Fruit fly (Drosophila melanogaster) whole organism, embryonic: ENCODE results near the gene RpS28b.

Experiments
- Bteb2 ChIP-seq: fragments of 200-800 bp; sonication (Bioruptor generic); optimal IDR thresholded peaks from 2 replicates; lab custom pipeline; 2016; ENCODE audit warnings: missing biosample characterization, missing genetic modification characterization
- CG11695 ChIP-seq: fragments of 200-800 bp; sonication (Bioruptor generic); IDR thresholded peaks from 3 replicates; pipeline ENCODE4 v1.3.6; 2022; ENCODE audit warnings: missing biosample characterization, missing genetic modification characterization
- CG12942 ChIP-seq: fragments of 200-800 bp; sonication (Bioruptor generic); optimal IDR thresholded peaks from 3 replicates; lab custom pipeline; 2016; ENCODE audit warnings: missing biosample characterization, missing genetic modification characterization
- CG13296 ChIP-seq: fragments of 200-800 bp; sonication (Bioruptor generic); optimal IDR thresholded peaks from 3 replicates; lab custom pipeline; 2018; ENCODE audit warnings: missing biosample characterization, mild to moderate bottlenecking, missing genetic modification characterization
- CG15479 ChIP-seq: fragments of 200-800 bp; sonication (Bioruptor generic); optimal IDR thresholded peaks from 3 replicates; lab custom pipeline; 2019; ENCODE audit warnings: missing biosample characterization, mild to moderate bottlenecking, missing genetic modification characterization, moderate library complexity
- CG16815 ChIP-seq: fragments of 200-800 bp; sonication (Bioruptor generic); optimal IDR thresholded peaks from 3 replicates; lab custom pipeline; 2017; ENCODE audit warnings: missing biosample characterization, mild to moderate bottlenecking, missing genetic modification characterization
- CG17568 ChIP-seq: fragments of 200-800 bp; sonication (Bioruptor generic); optimal IDR thresholded peaks from 2 replicates; lab custom pipeline; 2018; ENCODE audit warnings: missing biosample characterization, mild to moderate bottlenecking, missing genetic modification characterization, moderate library complexity
- CG18599 ChIP-seq: fragments of 200-800 bp; sonication (Bioruptor generic); optimal IDR thresholded peaks from 3 replicates; lab custom pipeline; 2017; ENCODE audit warnings: missing biosample characterization, missing genetic modification characterization, mild to moderate bottlenecking, moderate library complexity, missing genetic modification reagents
- CG2202 ChIP-seq: fragments of 200-800 bp; sonication (Bioruptor generic); optimal IDR thresholded peaks from 2 replicates; lab custom pipeline; 2018; ENCODE audit warnings: missing biosample characterization, mild to moderate bottlenecking, missing genetic modification characterization
- CG2678 ChIP-seq: fragments of 200-800 bp; sonication (Bioruptor generic); optimal IDR thresholded peaks from 3 replicates; lab custom pipeline; 2019; ENCODE audit warnings: missing biosample characterization, mild to moderate bottlenecking, missing genetic modification characterization, moderate library complexity
- CG2875 ChIP-seq: fragments of 200-800 bp; sonication (Bioruptor generic); optimal IDR thresholded peaks from 2 replicates; lab custom pipeline; 2017; ENCODE audit warnings: missing biosample characterization, mild to moderate bottlenecking, missing genetic modification characterization, missing genetic modification reagents
- CG4282 ChIP-seq: fragments of 200-800 bp; sonication (Bioruptor generic); optimal IDR thresholded peaks from 2 replicates; lab custom pipeline; 2016; ENCODE audit warnings: missing biosample characterization, missing genetic modification characterization
- CG4360 ChIP-seq: fragments of 200-800 bp; sonication (Bioruptor generic); IDR thresholded peaks from 2 replicates; pipeline ENCODE4 v1.3.6; 2022; ENCODE audit warnings: missing biosample characterization, missing genetic modification characterization
- CG4404 ChIP-seq: fragments of 200-800 bp; sonication (Bioruptor generic); IDR thresholded peaks from 2 replicates; pipeline ENCODE4 v1.3.6; 2022; ENCODE audit warnings: missing biosample characterization, missing genetic modification characterization
- CG4424 ChIP-seq: fragments of 200-800 bp; sonication (Bioruptor generic); optimal IDR thresholded peaks from 3 replicates; lab custom pipeline; 2016; ENCODE audit warnings: missing biosample characterization, missing genetic modification characterization
- CG4730 ChIP-seq: fragments of 200-800 bp; sonication (Bioruptor generic); IDR thresholded peaks from 2 replicates; pipeline ENCODE4 v1.3.6; 2022; ENCODE audit warnings: missing biosample characterization, missing genetic modification characterization
- CG4854 ChIP-seq: fragments of 200-800 bp; sonication (Bioruptor generic); optimal IDR thresholded peaks from 2 replicates; lab custom pipeline; 2016; ENCODE audit warnings: missing biosample characterization, missing genetic modification characterization, inconsistent platforms
- CG6683 ChIP-seq: fragments of 200-800 bp; sonication (Bioruptor generic); optimal IDR thresholded peaks from 2 replicates; lab custom pipeline; 2017; ENCODE audit warnings: missing biosample characterization, mild to moderate bottlenecking, missing genetic modification characterization, missing genetic modification reagents
- CoRest ChIP-seq: fragments of 200-800 bp; sonication (Bioruptor generic); optimal IDR thresholded peaks from 3 replicates; lab custom pipeline; 2018; ENCODE audit warnings: missing biosample characterization, mild to moderate bottlenecking, missing genetic modification characterization, moderate library complexity
- Drgx ChIP-seq: fragments of 200-800 bp; sonication (Bioruptor generic); IDR thresholded peaks from 2 replicates; pipeline ENCODE4 v1.3.6; 2022; ENCODE audit warnings: missing biosample characterization, missing genetic modification characterization
- Ets97D ChIP-seq: fragments of 200-800 bp; sonication (Bioruptor generic); optimal IDR thresholded peaks from 3 replicates; lab custom pipeline; 2016; ENCODE audit warnings: missing biosample characterization, missing genetic modification characterization
- Hey ChIP-seq: fragments of 200-800 bp; sonication (Bioruptor generic); optimal IDR thresholded peaks from 3 replicates; lab custom pipeline; 2018; ENCODE audit warnings: missing biosample characterization, mild to moderate bottlenecking, missing genetic modification characterization
- Hmr ChIP-seq: fragments of 200-800 bp; sonication (Bioruptor generic); optimal IDR thresholded peaks from 3 replicates; lab custom pipeline; 2017; ENCODE audit warnings: mild to moderate bottlenecking, missing biosample characterization, missing genetic modification reagents, missing genetic modification characterization
- NfI ChIP-seq: fragments of 200-800 bp; sonication (Bioruptor generic); optimal IDR thresholded peaks from 3 replicates; lab custom pipeline; 2018; ENCODE audit warnings: missing biosample characterization, mild to moderate bottlenecking, missing genetic modification characterization, moderate library complexity
- Scr ChIP-seq: fragments of 200-800 bp; sonication (Bioruptor generic); IDR thresholded peaks from 2 replicates; pipeline ENCODE4 v1.3.6; 2022; ENCODE audit warnings: missing biosample characterization, missing genetic modification characterization; ENCODE audit not compliant: partially characterized antibody
- Side ChIP-seq: fragments of 200-800 bp; sonication (Bioruptor generic); optimal IDR thresholded peaks from 2 replicates; lab custom pipeline; 2016; ENCODE audit warnings: missing biosample characterization, missing genetic modification characterization
- br ChIP-seq: fragments of >200 bp; optimal IDR thresholded peaks from 2 replicates; lab custom pipeline; 2017
- bsh ChIP-seq, 2 experiments: fragments of 200-800 bp; sonication (Bioruptor generic); optimal IDR thresholded peaks; 2 replicates each; lab custom pipeline; 2017 to 2018; ENCODE audit warnings: mild to moderate bottlenecking in 2 of 2, missing biosample characterization in 2 of 2, missing genetic modification characterization in 2 of 2, moderate library complexity in 1 of 2
- btn ChIP-seq: fragments of 200-800 bp; sonication (Bioruptor generic); optimal IDR thresholded peaks from 2 replicates; lab custom pipeline; 2016; ENCODE audit warnings: missing biosample characterization, missing genetic modification characterization
- ci ChIP-seq: fragments of 200-800 bp; sonication (Bioruptor generic); IDR thresholded peaks from 3 replicates; pipeline ENCODE4 v1.3.6; 2022; ENCODE audit warnings: missing biosample characterization, missing genetic modification characterization
- crc ChIP-seq: fragments of 200-800 bp; sonication (Bioruptor generic); optimal IDR thresholded peaks from 2 replicates; lab custom pipeline; 2016; ENCODE audit warnings: missing biosample characterization, missing genetic modification characterization
- dan ChIP-seq: fragments of 200-800 bp; sonication (Bioruptor generic); IDR thresholded peaks from 2 replicates; pipeline ENCODE4 v1.3.6; 2022; ENCODE audit warnings: missing biosample characterization, missing genetic modification characterization
- dati ChIP-seq: fragments of 200-800 bp; sonication (Bioruptor generic); IDR thresholded peaks from 2 replicates; pipeline ENCODE4 v1.3.6; 2022; ENCODE audit warnings: missing biosample characterization, missing genetic modification characterization
- dmrt11E ChIP-seq: fragments of 200-800 bp; sonication (Bioruptor generic); optimal IDR thresholded peaks from 3 replicates; lab custom pipeline; 2018; ENCODE audit warnings: missing biosample characterization, mild to moderate bottlenecking, missing genetic modification characterization, moderate library complexity
- exex ChIP-seq: fragments of 200-800 bp; sonication (Bioruptor generic); optimal IDR thresholded peaks from 4 replicates; lab custom pipeline; 2018; ENCODE audit warnings: missing biosample characterization, mild to moderate bottlenecking, missing genetic modification characterization, moderate library complexity
- fru ChIP-seq: fragments of >200 bp; optimal IDR thresholded peaks from 2 replicates; lab custom pipeline; 2017
- gem ChIP-seq: fragments of 200-800 bp; sonication (Bioruptor generic); optimal IDR thresholded peaks from 2 replicates; lab custom pipeline; 2019; ENCODE audit warnings: missing biosample characterization, mild to moderate bottlenecking, missing genetic modification characterization, moderate library complexity
- gsb-n ChIP-seq: fragments of 200-800 bp; sonication (Bioruptor generic); optimal IDR thresholded peaks from 3 replicates; lab custom pipeline; 2018; ENCODE audit warnings: missing biosample characterization, mild to moderate bottlenecking, missing genetic modification characterization
- kay ChIP-seq: fragments of 200-800 bp; sonication (Bioruptor generic); optimal IDR thresholded peaks from 2 replicates; lab custom pipeline; 2016; ENCODE audit warnings: missing biosample characterization, missing genetic modification characterization
- lmd ChIP-seq: fragments of 200-800 bp; sonication (Bioruptor generic); IDR thresholded peaks from 2 replicates; pipeline ENCODE4 v1.3.6; 2022; ENCODE audit warnings: missing biosample characterization, missing genetic modification characterization
- odd ChIP-seq: fragments of 200-800 bp; sonication (Bioruptor generic); optimal IDR thresholded peaks from 2 replicates; lab custom pipeline; 2017; ENCODE audit warnings: missing biosample characterization, mild to moderate bottlenecking, missing genetic modification characterization
- pb ChIP-seq: fragments of 200-800 bp; sonication (Bioruptor generic); optimal IDR thresholded peaks from 3 replicates; lab custom pipeline; 2016; ENCODE audit warnings: missing biosample characterization, missing genetic modification characterization
- pita ChIP-seq: fragments of 200-800 bp; sonication (Bioruptor generic); optimal IDR thresholded peaks from 2 replicates; lab custom pipeline; 2017; ENCODE audit warnings: missing biosample characterization, mild to moderate bottlenecking, missing genetic modification characterization
- sna ChIP-seq: fragments of 200-800 bp; sonication (Bioruptor generic); IDR thresholded peaks from 2 replicates; pipeline ENCODE4 v1.3.6; 2022; ENCODE audit warnings: missing biosample characterization, missing genetic modification characterization; ENCODE audit not compliant: partially characterized antibody
- so ChIP-seq: fragments of 200-800 bp; sonication (Bioruptor generic); IDR thresholded peaks from 3 replicates; pipeline ENCODE4 v1.3.6; 2022; ENCODE audit warnings: missing biosample characterization, missing genetic modification characterization
- tup ChIP-seq: fragments of 200-800 bp; sonication (Bioruptor generic); optimal IDR thresholded peaks from 2 replicates; lab custom pipeline; 2016; ENCODE audit warnings: missing biosample characterization, mild to moderate bottlenecking, missing genetic modification characterization, moderate library complexity
- twi ChIP-seq: fragments of 200-800 bp; optimal IDR thresholded peaks from 2 replicates; lab custom pipeline; 2019; ENCODE audit warnings: missing biosample characterization, mild to moderate bottlenecking, missing genetic modification characterization, moderate library complexity
- wdn ChIP-seq: fragments of 200-800 bp; sonication (Bioruptor generic); IDR thresholded peaks from 2 replicates; pipeline ENCODE4 v1.3.6; 2022; ENCODE audit warnings: missing biosample characterization, missing genetic modification characterization

The RpS28b gene

DNA sequence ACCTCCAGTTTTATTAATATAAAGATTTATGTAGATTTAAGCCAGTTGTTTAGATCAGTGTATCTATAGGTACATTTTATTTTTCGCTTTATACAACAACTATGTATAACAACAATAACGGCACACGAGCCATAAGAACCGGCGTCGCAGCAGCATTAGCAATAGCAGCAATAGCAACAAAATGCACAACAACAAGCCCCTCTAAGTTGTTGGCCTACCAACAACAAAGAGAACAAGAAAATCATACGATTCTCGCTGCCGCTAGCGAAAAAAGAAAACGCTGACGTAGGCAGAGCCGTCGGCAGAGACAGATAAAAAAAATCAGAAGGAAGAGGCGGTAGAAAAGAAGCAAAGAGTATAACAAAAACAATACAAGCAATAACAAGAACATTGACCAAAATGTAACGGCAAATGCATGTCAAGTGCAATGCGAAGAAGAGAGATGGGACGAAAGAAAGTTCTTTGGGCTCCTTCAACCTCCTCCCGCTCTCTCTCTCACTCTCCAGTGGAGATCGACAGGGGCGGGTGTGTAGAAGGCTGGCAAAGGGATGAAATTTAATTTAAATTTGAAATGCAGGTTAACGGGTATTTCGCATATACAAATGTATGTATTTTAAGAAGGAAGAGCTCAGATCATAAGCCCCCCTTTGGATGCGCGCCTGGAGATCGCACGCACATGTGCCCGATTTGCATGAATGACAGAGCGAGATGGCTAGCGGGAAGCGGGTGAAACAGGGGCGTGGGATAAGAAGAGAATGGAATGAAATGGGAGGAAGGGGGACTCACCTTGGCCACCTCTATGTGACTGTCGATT lies 24.5 kb downstream of the RpS28b start (continued):
- TF ChIP-seq ci (GFP tag; lab: Robert Waterston, UW) (peak; percentile 100), NfI (GFP tag; lab: Kevin White, UChicago) (peak; percentile 98), Scr (GFP tag; lab: Robert Waterston, UW) (no peak), CG4360 (GFP tag; lab: Robert Waterston, UW) (peak; percentile 74), CoRest (peak; percentile 98), tup (peak; percentile 96), wdn (GFP tag; lab: Robert Waterston, UW) (peak; percentile 98), CG4730 (GFP tag; lab: Robert Waterston, UW) (peak; percentile 98), dmrt11E (tag; lab: Kevin White, UChicago) (peak; percentile 99), CG15479 (GFP tag; lab: Kevin White, UChicago) (no peak), Ets97D (GFP tag; lab: Kevin White, UChicago) (peak; percentile 93), btn (GFP tag; lab: Kevin White, UChicago) (peak; percentile 97), CG4854 (GFP tag; lab: Kevin White, UChicago) (peak; percentile 96), exex (peak; percentile 65), pb (GFP tag; lab: Kevin White, UChicago) (peak; percentile 97), Drgx (GFP tag; lab: Robert Waterston, UW) (peak; percentile 98), CG6683 (GFP tag; lab: Kevin White, UChicago) (peak; percentile 91), kay (GFP tag; lab: Kevin White, UChicago) (peak; percentile 96), CG4282 (GFP tag; lab: Kevin White, UChicago) (peak; percentile 95), so (GFP tag; lab: Robert Waterston, UW) (peak; percentile 98), odd (GFP tag; lab: Kevin White, UChicago) (peak; percentile 94), crc (peak; percentile 97), CG4404 (GFP tag; lab: Robert Waterston, UW) (peak; percentile 99), sna (GFP tag; lab: Robert Waterston, UW) (no peak), Hmr (peak; percentile 98)

DNA sequence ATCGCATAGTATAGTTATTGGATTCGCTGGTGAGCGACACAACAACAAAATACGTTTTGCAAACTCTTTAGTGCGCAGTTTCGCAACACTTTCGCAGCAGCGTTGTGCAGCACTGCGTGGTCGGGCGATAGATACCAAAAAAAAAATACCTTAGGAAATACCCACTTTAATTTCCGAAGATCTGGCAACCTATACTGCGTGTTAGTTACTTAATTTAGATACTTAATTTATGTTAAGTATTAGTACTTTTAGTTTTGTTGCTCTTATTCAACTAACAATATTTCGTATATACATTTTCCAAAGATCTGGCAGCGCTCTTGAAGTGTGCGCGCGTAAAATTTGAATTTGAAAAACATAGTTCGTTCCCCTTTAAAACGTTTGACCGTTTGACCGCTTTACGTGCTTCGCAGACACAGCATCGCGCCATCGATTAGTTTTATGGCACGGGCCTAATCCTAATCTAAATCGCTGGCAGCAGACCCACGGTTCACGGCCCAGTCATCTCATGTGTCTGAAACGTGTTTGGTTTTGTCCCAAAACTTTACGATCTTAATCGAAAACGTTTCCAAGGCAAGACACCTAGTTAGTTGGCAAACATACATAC lies 25.6 kb downstream of the RpS28b start, which contains the start of gene LPCAT:
LPCAT (minus strand) TSS at position 70 of the 604 bp plus-strand sequence.
- TF ChIP-seq CG16815 (GFP tag; lab: Kevin White, UChicago), result peak; percentile 23
- TF ChIP-seq bsh (GFP tag; optimal IDR thresholded peaks at IDR 0.05; lab: Kevin White, UChicago), result peak in 1 of 2 experiments; percentile 57
- TF ChIP-seq Hey (tag; lab: Kevin White, UChicago), result no peak
- TF ChIP-seq CG4404 (GFP tag; lab: Robert Waterston, UW), result peak; percentile 76
- TF ChIP-seq dati (GFP tag; lab: Robert Waterston, UW), result no peak
- TF ChIP-seq CG2875 (GFP tag; lab: Kevin White, UChicago), result no peak
- peak; percentile 38 for TF ChIP-seq CG12942 (GFP tag; lab: Kevin White, UChicago)
- TF ChIP-seq CG2202 (tag; lab: Kevin White, UChicago), result no peak
- TF ChIP-seq dan (GFP tag; lab: Robert Waterston, UW), result no peak
- no peak for TF ChIP-seq twi
- peak; percentile 81 for TF ChIP-seq Bteb2 (GFP tag; lab: Kevin White, UChicago)
- peak; percentile 79 for TF ChIP-seq CG18599 (GFP tag; lab: Kevin White, UChicago)
- peak; percentile 58 for TF ChIP-seq CG13296 (GFP tag; lab: Kevin White, UChicago)
- peak; percentile 62 for TF ChIP-seq CG4424 (GFP tag; lab: Kevin White, UChicago)
- TF ChIP-seq pita (GFP tag; lab: Kevin White, UChicago), result no peak
- peak; percentile 30 for TF ChIP-seq CG17568 (GFP tag; lab: Kevin White, UChicago)
- TF ChIP-seq lmd, result peak; percentile 79
- TF ChIP-seq Side, result peak; percentile 62
- peak; percentile 77 for TF ChIP-seq CG2678 (tag; lab: Kevin White, UChicago)
- TF ChIP-seq CG11695 (GFP tag; lab: Robert Waterston, UW), result peak; percentile 49; the same call in 1 of the 3 replicates
- peak; percentile 63 for TF ChIP-seq gem (tag; lab: Kevin White, UChicago)
- TF ChIP-seq fru (lab: Kevin White, UChicago), result no peak
- no peak for TF ChIP-seq br (lab: Kevin White, UChicago)
- TF ChIP-seq Ets97D (GFP tag; lab: Kevin White, UChicago), result peak; percentile 91
- TF ChIP-seq gsb-n, result no peak
